Worm (Caenorhabditis elegans) whole organism, L1 larva: ENCODE measurements around the gene srh-45.

ENCODE experiments used
- ama-1 ChIP-seq: fragments of 150-350 bp; optimal IDR thresholded peaks from 2 replicates; lab custom pipeline; 2014
- blmp-1 ChIP-seq: fragments of 150-350 bp; optimal IDR thresholded peaks from 2 replicates; lab custom pipeline; 2014; ENCODE audit warnings: missing biosample characterization, missing genetic modification characterization
- ceh-82 ChIP-seq, 3 experiments: fragments of 150-350 bp in 1 of 3; sonication (generic microtip) in 2 of 3; optimal IDR thresholded peaks; 2 replicates each; lab custom pipeline; 2014 to 2017; ENCODE audit warnings: missing biosample characterization in 3 of 3, missing genetic modification characterization in 3 of 3
- dpl-1 ChIP-seq, 3 experiments: fragments of 150-350 bp in 2 of 3; sonication (generic microtip) in 1 of 3; optimal IDR thresholded peaks; 2 replicates each; lab custom pipeline; 2014 to 2017; ENCODE audit warnings: missing biosample characterization in 3 of 3, missing genetic modification characterization in 3 of 3, missing genetic modification reagents in 3 of 3
- fkh-10 ChIP-seq: sonication (generic microtip); optimal IDR thresholded peaks from 2 replicates; lab custom pipeline; 2017; ENCODE audit warnings: missing biosample characterization, missing genetic modification reagents, missing genetic modification characterization
- lsy-2 ChIP-seq, 2 experiments: fragments of 150-350 bp; optimal IDR thresholded peaks; 2 replicates each; lab custom pipeline; 2014; ENCODE audit warnings: missing biosample characterization in 2 of 2, missing genetic modification characterization in 2 of 2
- mef-2 ChIP-seq: fragments of 150-350 bp; optimal IDR thresholded peaks from 2 replicates; lab custom pipeline; 2014; ENCODE audit warnings: missing biosample characterization, missing genetic modification characterization
- pqm-1 ChIP-seq: sonication (generic microtip); optimal IDR thresholded peaks from 3 replicates; lab custom pipeline; 2017; ENCODE audit warnings: missing biosample characterization, missing genetic modification characterization
- sup-37 ChIP-seq: fragments of 200-800 bp; sonication (Bioruptor generic); optimal IDR thresholded peaks from 2 replicates; lab custom pipeline; 2018; ENCODE audit warnings: mild to moderate bottlenecking, missing genetic modification characterization, missing compliant biosample characterization
- ztf-11 ChIP-seq, 2 experiments: sonication (generic microtip); optimal IDR thresholded peaks; 2 replicates each; lab custom pipeline; 2016 to 2017; ENCODE audit warnings: missing genetic modification characterization in 2 of 2, missing biosample characterization in 1 of 2, missing compliant biosample characterization in 1 of 2
- ztf-4 ChIP-seq: fragments of 150-350 bp; optimal IDR thresholded peaks from 2 replicates; lab custom pipeline; 2014; ENCODE audit warnings: missing biosample characterization, missing genetic modification characterization

DNA sequence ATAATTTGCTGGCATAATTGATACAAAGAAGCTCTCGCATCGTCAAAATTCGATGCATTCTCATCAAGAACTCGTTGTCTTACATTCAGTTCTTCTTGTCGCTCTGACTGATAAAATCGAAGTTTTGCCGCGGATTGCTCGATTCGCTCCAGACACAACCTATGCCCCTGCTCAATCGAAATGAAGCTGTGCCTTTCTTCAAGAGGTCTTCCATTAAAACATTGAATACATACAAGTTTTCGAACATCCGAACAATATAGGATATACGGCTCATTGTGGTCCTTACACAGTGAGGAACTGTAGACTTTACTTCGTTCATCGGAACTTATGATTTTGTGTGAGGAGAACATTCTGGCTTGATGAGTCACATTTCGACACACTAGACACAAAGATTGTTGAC lies 16.1 kb upstream of the srh-45 start:
- no peak for TF ChIP-seq lsy-2 (tag; optimal IDR thresholded peaks at IDR 0.05; lab: Kevin White, UChicago)
- no peak for TF ChIP-seq mef-2 (tag; lab: Kevin White, UChicago)
- no peak for TF ChIP-seq ztf-4 (tag; lab: Kevin White, UChicago)
- no peak for TF ChIP-seq ztf-11 (tag; optimal IDR thresholded peaks at IDR 0.05; lab: Kevin White, UChicago)
- no peak for TF ChIP-seq fkh-10
- no peak for TF ChIP-seq blmp-1
- TF ChIP-seq pqm-1, result no peak
- TF ChIP-seq dpl-1 (GFP tag; optimal IDR thresholded peaks at IDR 0.05; lab: Kevin White, UChicago), result no peak
- TF ChIP-seq ama-1 (lab: Kevin White, UChicago), result no peak
- TF ChIP-seq sup-37, result no peak
- TF ChIP-seq ceh-82 (tag; optimal IDR thresholded peaks at IDR 0.05; lab: Kevin White, UChicago), result no peak
